Fruit fly (Drosophila melanogaster) whole organism, adult: Measurements from ENCODE around the gene QIL1.

ENCODE experiments used
- Hr96 ChIP-seq: fragments of 200-800 bp; sonication (Bioruptor generic); optimal IDR thresholded peaks from 2 replicates; lab custom pipeline; 2016; ENCODE audit warnings: missing biosample characterization, missing genetic modification characterization
- cic ChIP-seq: fragments of 200-800 bp; sonication (Bioruptor generic); optimal IDR thresholded peaks from 2 replicates; lab custom pipeline; 2017; ENCODE audit warnings: missing biosample characterization, mild to moderate bottlenecking, missing genetic modification characterization, moderate library complexity

dm6 chr3L:17478826-17479225 is 13.1 kb downstream of the QIL1 start, which contains the start of the genes CG13733 and qjt:
- no peak for TF ChIP-seq Hr96 (GFP tag; lab: Kevin White, UChicago)
- TF ChIP-seq cic (GFP tag; lab: Kevin White, UChicago), result no peak
